Worm (Caenorhabditis elegans): ENCODE results near the gene C03A3.3.

- TF ChIP-seq skn-1 (tag; optimal IDR thresholded peaks at IDR 0.05) (no peak), pha-4 (tag; optimal IDR thresholded peaks at IDR 0.05) (no peak)
Measured at ce11 chrX:11250983-11251382, 17.9 kb downstream of the C03A3.3 start.
